Fruit fly (Drosophila melanogaster): ENCODE results near the gene CG13693.
A peak's percentile ranks its signal among the peaks of the same experiment; 100 is the strongest.

The CG13693 gene

dm6 chr2L:224599-225385 lies 7.5 kb upstream of the CG13693 start (continued):
- TF ChIP-seq eyg (GFP tag; optimal IDR thresholded peaks at IDR 0.05) (peak; percentile 35), hkb (optimal IDR thresholded peaks at IDR 0.05) (no peak), hkb (GFP tag; IDR thresholded peaks at IDR 0.05) (peak; percentile 19; the same call in 1 of the 2 replicates), Six4 (GFP tag; optimal IDR thresholded peaks at IDR 0.05) (no peak), eve (GFP tag; optimal IDR thresholded peaks at IDR 0.05) (no peak), H2.0 (GFP tag; IDR thresholded peaks at IDR 0.05) (peak; percentile 34; the same call in 1 of the 2 replicates), MBD-R2 (GFP tag; IDR thresholded peaks at IDR 0.05) (peak; percentile 17; the same call in 1 of the 2 replicates), dysf (GFP tag; IDR thresholded peaks at IDR 0.05) (peak; percentile 61; the same call in 2 of the 3 replicates), crol (GFP tag; IDR thresholded peaks at IDR 0.05) (no peak; the same call in none of the 2 replicates), ash1 (GFP tag; optimal IDR thresholded peaks at IDR 0.05) (no peak), CG1832 (GFP tag; optimal IDR thresholded peaks at IDR 0.05) (no peak), CG6654 (GFP tag; optimal IDR thresholded peaks at IDR 0.05) (no peak), HHEX (GFP tag; optimal IDR thresholded peaks at IDR 0.05) (peak; percentile 43), CG17385 (GFP tag; optimal IDR thresholded peaks at IDR 0.05) (peak; percentile 46), vfl (GFP tag; optimal IDR thresholded peaks at IDR 0.05) (peak; percentile 16), CG11093 (GFP tag; IDR thresholded peaks at IDR 0.05) (peak; percentile 56; the same call in 1 of the 3 replicates), hbn (GFP tag; IDR thresholded peaks at IDR 0.05; ENCODE audit: partially characterized antibody) (no peak), pho (GFP tag; optimal IDR thresholded peaks at IDR 0.05) (peak; percentile 33), CG17829 (tag; optimal IDR thresholded peaks at IDR 0.05) (peak; percentile 23), Oli (tag; optimal IDR thresholded peaks at IDR 0.05) (peak; percentile 68), CG31388 (GFP tag; optimal IDR thresholded peaks at IDR 0.05) (no peak), chm (GFP tag; IDR thresholded peaks at IDR 0.05) (no peak; the same call in 1 of the 2 replicates), az2 (GFP tag; optimal IDR thresholded peaks at IDR 0.05) (peak; percentile 72), Sry-β (GFP tag; optimal IDR thresholded peaks at IDR 0.05) (peak; percentile 88), br (optimal IDR thresholded peaks at IDR 0.05) (no peak), Blimp-1 (GFP tag; optimal IDR thresholded peaks at IDR 0.05) (no peak), bcd (GFP tag; optimal IDR thresholded peaks at IDR 0.05) (peak; percentile 66), dati (GFP tag; IDR thresholded peaks at IDR 0.05) (peak; percentile 47; the same call in 1 of the 2 replicates), nerfin-2 (GFP tag; IDR thresholded peaks at IDR 0.05; ENCODE audit: partially characterized antibody) (no peak), Dfd (GFP tag; optimal IDR thresholded peaks at IDR 0.05) (no peak), CG13424 (tag; optimal IDR thresholded peaks at IDR 0.05) (peak; percentile 72), Mrtf (GFP tag; IDR thresholded peaks at IDR 0.05) (peak; percentile 55; the same call in 1 of the 3 replicates), abd-A (tag; optimal IDR thresholded peaks at IDR 0.05) (no peak), ranshi (GFP tag; IDR thresholded peaks at IDR 0.05) (no peak; the same call in 1 of the 2 replicates), p53 (GFP tag; optimal IDR thresholded peaks at IDR 0.05) (no peak), E2f1 (GFP tag; IDR thresholded peaks at IDR 0.05) (peak; percentile 25; the same call in 1 of the 2 replicates), Trl (optimal IDR thresholded peaks at IDR 0.05) (no peak), Trl (GFP tag; optimal IDR thresholded peaks at IDR 0.05) (no peak), scrt (GFP tag; optimal IDR thresholded peaks at IDR 0.05) (peak; percentile 56), pfk (GFP tag; optimal IDR thresholded peaks at IDR 0.05) (no peak), CG10147 (GFP tag; optimal IDR thresholded peaks at IDR 0.05) (no peak), emc (GFP tag; optimal IDR thresholded peaks at IDR 0.05) (no peak), mam (GFP tag; optimal IDR thresholded peaks at IDR 0.05) (peak; percentile 60), CG11456 (GFP tag; IDR thresholded peaks at IDR 0.05) (peak; percentile 68; the same call in 2 of the 3 replicates), Hr3 (GFP tag; optimal IDR thresholded peaks at IDR 0.05) (peak; percentile 59), CG9932 (GFP tag; IDR thresholded peaks at IDR 0.05) (peak; percentile 66), NK7.1 (GFP tag; optimal IDR thresholded peaks at IDR 0.05) (no peak), MTF-1 (GFP tag; optimal IDR thresholded peaks at IDR 0.05; ENCODE audit: borderline replicate concordance) (peak; percentile 34), CG15601 (tag; optimal IDR thresholded peaks at IDR 0.05) (peak; percentile 14), CG12299 (tag; optimal IDR thresholded peaks at IDR 0.05) (peak; percentile 27)

Data from whole organism, embryonic.